Worm (Caenorhabditis elegans): Measurements from ENCODE around the gene F10D7.5.
A peak's percentile ranks its signal among the peaks of the same experiment; 100 is the strongest.

DNA sequence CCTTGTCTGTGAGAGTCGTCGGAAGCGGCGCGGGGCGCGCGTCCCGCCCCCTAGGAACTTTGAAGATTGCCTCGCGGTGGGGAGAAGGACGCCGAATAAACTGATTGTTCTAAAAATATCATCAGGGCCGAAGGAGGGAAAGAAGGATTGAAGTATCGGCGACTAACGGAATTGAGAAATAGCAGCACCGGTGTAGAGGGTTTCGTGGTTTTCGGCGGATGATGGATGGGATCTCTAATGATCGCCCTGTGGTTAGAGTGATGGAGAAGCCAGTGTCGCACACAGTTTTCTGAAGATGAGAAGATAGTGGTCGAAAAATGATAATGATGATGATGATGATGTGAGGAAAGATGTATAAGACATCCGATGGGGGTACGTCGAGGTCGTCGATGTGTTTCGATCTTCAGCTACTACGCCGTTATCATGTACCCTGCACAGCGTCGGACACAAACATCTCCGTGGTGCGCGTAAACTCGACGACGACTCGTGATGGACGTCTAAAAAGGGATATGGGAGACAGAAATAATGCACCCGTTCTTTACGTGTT lies 30.2 kb upstream of the F10D7.5 start, which contains the start of gene osm-11:
- TF ChIP-seq nhr-11 (tag; optimal IDR thresholded peaks at IDR 0.05) (no peak), blmp-1 (tag; optimal IDR thresholded peaks at IDR 0.05; ENCODE audit: insufficient read depth) (peak; percentile 66), nhr-10 (tag; optimal IDR thresholded peaks at IDR 0.05) (no peak), ztf-11 (tag; optimal IDR thresholded peaks at IDR 0.05) (no peak), skn-1 (tag; optimal IDR thresholded peaks at IDR 0.05) (no peak), nhr-237 (tag; optimal IDR thresholded peaks at IDR 0.05) (no peak), ceh-82 (tag; optimal IDR thresholded peaks at IDR 0.05) (no peak), aly-2 (tag; optimal IDR thresholded peaks at IDR 0.05) (no peak)

Measured in whole organism, L2 larva.